Fruit fly (Drosophila melanogaster): ENCODE measurements around the gene CG8236.
A peak's percentile ranks its signal among the peaks of the same experiment; 100 is the strongest.

Gene CG8236

DNA sequence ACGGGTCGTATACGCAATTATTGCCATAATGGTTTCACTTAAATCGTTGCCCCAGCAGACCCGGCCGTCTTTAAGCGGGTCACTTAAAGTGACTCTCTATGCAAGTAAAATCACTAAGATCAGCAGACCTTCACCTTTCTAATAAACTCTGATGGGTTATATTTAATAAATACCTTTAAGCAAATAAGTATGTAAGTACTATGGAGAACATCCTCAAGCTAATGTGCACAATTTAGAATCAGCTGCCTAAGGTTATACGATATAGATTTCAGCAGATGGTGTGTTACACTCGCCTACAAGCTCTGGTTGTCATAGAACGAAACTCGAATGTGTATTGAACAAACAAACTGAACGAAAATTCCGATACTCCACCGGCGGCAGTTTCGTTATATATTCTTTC lies at the start of gene CG8236:
CG8236 (plus strand) TSS at position 301 of the 400 bp plus-strand sequence.
- no peak for TF ChIP-seq EcR (GFP tag; optimal IDR thresholded peaks at IDR 0.05)

DNA sequence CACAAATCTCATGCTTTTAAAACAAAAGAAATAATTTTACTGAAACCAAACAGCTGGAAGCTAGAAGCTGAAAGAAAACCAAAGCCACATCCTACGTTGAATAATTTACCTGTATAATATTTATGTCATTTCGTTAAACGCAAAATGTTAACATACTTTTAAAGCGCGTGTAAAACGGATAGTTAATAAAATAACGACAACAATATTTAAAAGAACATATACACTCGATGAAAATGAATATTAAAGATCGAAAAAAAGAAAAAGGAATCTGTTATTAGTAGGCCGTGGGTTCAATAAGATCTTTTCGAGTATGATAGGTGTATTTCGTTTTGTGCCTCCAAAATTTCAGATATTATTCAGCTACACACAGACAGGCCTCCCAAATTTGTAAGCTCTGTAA lies 48.1 kb upstream of the CG8236 start, which contains the start of gene CG8136:
CG8136 (plus strand) TSS at position 301 of the 400 bp plus-strand sequence.
- TF ChIP-seq CG8478 (optimal IDR thresholded peaks at IDR 0.05) (no peak), Dll (optimal IDR thresholded peaks at IDR 0.05) (no peak), psq (optimal IDR thresholded peaks at IDR 0.05) (no peak), pan (optimal IDR thresholded peaks at IDR 0.05) (no peak), usp (GFP tag; optimal IDR thresholded peaks at IDR 0.05) (no peak), EcR (GFP tag; optimal IDR thresholded peaks at IDR 0.05) (no peak)

DNA sequence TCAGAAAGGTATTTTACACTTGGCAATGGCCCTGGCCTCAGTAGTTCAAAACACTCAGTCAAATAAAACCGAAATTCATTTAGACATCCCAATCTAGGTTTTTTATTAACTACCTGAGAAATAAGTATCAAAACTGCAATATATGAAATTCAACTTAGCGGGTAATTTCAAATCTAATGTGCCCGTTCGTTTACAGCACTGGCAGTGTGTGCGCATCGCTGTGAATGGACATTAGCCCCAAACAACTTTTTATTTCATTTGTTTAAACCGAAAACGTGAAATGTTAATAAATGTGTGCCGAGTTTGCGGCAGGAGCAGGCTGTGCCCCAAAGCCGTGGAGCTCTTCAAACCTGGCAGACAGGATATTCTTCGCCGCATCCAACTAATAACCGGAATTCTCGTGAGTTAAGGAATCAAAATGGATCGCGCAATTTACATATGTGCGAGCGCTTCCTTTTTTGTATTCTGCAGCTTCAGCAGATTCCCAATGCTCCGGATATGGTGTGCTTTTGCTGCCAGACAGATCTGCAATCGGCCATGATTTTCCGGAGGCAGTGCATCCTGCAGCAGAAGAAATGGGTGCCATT lies 46.1 kb upstream of the CG8236 start, which contains the start of gene nom:
nom (plus strand) TSS at position 213 of the 587 bp plus-strand sequence.
- no peak for TF ChIP-seq psq (optimal IDR thresholded peaks at IDR 0.05)
- TF ChIP-seq CG8478 (optimal IDR thresholded peaks at IDR 0.05) = no peak
- TF ChIP-seq EcR (GFP tag; optimal IDR thresholded peaks at IDR 0.05) = no peak
- no peak for TF ChIP-seq usp (GFP tag; optimal IDR thresholded peaks at IDR 0.05)
- no peak for TF ChIP-seq Dll (optimal IDR thresholded peaks at IDR 0.05)
- no peak for TF ChIP-seq pan (optimal IDR thresholded peaks at IDR 0.05)

DNA sequence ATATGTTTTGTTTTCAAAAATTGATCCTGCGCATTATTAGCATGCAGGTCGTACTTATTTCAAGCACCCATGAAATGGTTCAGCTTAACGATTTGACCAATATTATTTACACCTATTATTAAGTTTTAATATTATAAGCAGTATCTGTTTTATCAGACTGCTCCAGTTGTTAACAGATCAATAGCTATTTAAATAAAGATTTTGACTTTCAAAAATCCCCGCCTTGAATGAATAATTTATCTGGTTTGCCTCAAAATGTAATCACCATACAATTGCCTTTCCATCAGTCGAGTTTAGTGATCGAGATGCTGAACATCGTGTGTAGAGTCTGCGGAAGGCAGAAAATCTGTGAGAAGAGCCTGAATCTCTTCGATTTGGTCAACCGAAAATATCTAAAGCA lies 44.0 kb upstream of the CG8236 start, which contains the start of gene ouib:
ouib (plus strand) TSS at position 301 of the 400 bp plus-strand sequence.
- TF ChIP-seq CG8478 (optimal IDR thresholded peaks at IDR 0.05) = no peak
- TF ChIP-seq EcR (GFP tag; optimal IDR thresholded peaks at IDR 0.05) = no peak
- TF ChIP-seq psq (optimal IDR thresholded peaks at IDR 0.05) = no peak
- TF ChIP-seq usp (GFP tag; optimal IDR thresholded peaks at IDR 0.05) = no peak
- no peak for TF ChIP-seq pan (optimal IDR thresholded peaks at IDR 0.05)
- no peak for TF ChIP-seq Dll (optimal IDR thresholded peaks at IDR 0.05)

DNA sequence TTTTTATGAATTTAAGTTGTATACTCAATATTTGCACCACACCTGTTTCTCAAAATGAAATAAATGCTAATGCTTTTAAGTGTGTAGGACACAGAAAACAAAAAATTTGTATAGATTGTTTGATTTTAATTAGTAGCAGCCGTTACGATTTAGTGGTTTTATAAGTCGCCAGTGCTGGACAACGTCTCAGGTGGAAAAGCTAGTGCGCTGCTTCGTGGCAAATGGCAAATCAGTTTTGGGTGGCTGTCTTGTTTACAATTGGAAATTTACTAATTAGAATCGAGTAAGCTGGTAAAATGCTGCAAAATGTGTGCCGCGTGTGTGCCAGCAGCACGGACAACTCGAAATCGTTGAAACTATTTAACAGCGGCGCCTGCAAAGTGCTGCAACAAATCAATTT lies 42.6 kb upstream of the CG8236 start, which contains the start of gene CG8159:
CG8159 (plus strand) TSS at position 223 of the 400 bp plus-strand sequence.
- TF ChIP-seq Dll (optimal IDR thresholded peaks at IDR 0.05) (no peak), psq (optimal IDR thresholded peaks at IDR 0.05) (no peak), usp (GFP tag; optimal IDR thresholded peaks at IDR 0.05) (no peak), CG8478 (optimal IDR thresholded peaks at IDR 0.05) (no peak), EcR (GFP tag; optimal IDR thresholded peaks at IDR 0.05) (no peak), pan (optimal IDR thresholded peaks at IDR 0.05) (no peak)

DNA sequence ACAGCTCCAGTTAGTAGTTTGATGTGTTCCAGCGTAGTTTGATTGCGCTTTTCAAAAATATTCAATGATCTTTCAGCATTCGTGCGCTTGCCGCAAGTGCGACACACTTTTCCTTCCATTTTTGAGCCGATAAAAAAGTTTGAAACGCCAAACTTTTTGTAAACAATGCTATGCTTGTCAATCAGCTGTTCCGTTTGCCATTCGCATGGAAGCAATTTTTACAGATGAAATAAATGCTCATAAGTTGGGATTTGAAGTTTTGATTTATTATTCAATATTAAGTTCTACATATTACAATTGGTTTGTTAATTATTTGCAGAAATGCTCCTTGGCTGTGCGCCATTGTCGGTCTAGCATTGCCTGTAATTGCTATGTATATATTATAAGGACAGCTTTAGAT lies 39.7 kb upstream of the CG8236 start, which contains the start of gene ranshi:
ranshi (minus strand) TSS at position 152 of the 400 bp plus-strand sequence.
- no peak for TF ChIP-seq psq (optimal IDR thresholded peaks at IDR 0.05)
- TF ChIP-seq Dll (optimal IDR thresholded peaks at IDR 0.05) = no peak
- TF ChIP-seq CG8478 (optimal IDR thresholded peaks at IDR 0.05) = no peak
- TF ChIP-seq usp (GFP tag; optimal IDR thresholded peaks at IDR 0.05) = no peak
- no peak for TF ChIP-seq pan (optimal IDR thresholded peaks at IDR 0.05)
- TF ChIP-seq EcR (GFP tag; optimal IDR thresholded peaks at IDR 0.05) = no peak

DNA sequence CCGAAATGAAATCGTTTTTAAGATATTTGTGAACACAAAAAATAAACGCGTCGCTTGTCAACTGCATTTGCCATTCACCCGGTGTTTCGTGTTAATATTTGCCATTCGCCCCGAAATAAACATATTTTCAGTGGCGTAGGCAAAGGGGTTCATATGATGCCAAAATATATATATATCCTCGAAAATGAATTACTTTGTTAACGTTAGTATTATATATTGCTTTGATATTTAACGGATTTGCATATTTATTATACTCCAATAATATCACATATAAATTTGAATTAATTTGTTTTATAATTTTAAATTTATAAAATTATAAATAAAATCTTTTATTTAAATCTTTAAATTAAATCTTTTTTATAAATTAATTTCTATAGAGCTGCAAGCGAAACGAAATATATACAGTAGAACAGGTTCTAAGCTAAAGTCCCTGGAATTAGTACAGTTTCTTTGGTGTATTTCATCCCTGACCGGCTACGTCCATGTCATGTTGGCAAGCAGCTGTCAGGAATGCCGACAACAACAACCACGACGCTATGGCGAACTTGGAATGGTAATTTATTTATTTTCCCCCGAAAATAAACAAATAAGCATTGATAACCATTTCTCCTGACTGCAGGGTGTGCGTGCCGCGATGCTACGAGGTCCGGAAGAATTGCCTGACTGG lies 37.5 kb upstream of the CG8236 start, which contains the start of the genes M1BP and CG8202:
M1BP (minus strand) TSS at position 102 of the 667 bp plus-strand sequence.
CG8202 (plus strand) TSS at position 495 of the 667 bp plus-strand sequence.
- TF ChIP-seq pan (optimal IDR thresholded peaks at IDR 0.05) (no peak), CG8478 (optimal IDR thresholded peaks at IDR 0.05) (no peak), Dll (optimal IDR thresholded peaks at IDR 0.05) (no peak)

DNA sequence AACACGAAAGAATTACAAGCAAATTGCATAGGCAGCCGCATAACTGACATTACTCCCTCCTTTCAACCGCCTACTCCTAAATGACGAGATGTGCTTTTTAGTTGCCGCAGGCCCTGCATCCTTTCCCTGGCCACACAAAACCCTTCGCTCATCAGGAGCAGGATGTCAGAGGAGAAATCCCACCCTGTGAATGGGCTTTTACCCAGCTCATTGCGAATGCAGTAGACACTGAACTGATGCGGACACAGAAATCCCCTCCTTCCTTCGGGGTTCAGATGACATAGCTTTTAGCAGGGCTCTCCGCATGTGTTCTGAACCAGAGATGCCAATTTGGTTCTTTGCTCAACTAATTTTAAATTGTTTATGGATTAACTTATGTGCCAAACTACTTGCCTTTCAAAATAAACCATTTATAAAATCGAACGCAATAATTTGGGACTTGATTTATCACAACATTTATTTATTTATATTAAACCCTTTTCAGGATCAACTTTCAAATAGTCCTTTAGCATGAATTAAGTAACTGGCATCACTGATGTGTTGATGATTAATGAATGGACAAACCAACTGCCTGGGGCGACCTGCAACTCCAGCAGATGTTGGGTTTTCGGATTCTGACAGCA lies 29.9 kb upstream of the CG8236 start:
- TF ChIP-seq usp (GFP tag; optimal IDR thresholded peaks at IDR 0.05) (no peak), EcR (GFP tag; optimal IDR thresholded peaks at IDR 0.05) (no peak), CG8478 (optimal IDR thresholded peaks at IDR 0.05) (no peak), psq (optimal IDR thresholded peaks at IDR 0.05) (no peak), Dll (optimal IDR thresholded peaks at IDR 0.05) (no peak), pan (optimal IDR thresholded peaks at IDR 0.05) (no peak)

DNA sequence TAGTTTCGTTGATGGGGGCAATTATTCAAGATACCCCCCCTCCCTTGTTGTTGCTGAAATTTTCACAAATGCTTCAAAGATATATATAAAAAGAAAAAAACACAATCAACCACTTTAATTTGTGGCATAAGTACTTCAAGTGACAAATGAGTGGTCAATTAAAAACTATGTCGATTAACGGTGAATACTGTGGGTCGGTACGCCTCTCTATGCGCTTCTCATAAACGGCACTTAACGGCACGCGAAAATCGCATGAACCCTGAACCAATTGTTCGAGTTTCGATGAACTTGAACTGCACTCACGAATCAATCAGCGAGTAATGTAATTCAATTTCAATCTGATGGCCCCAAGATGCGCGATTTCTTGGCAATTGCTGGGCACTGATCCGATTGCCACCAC lies 29.1 kb upstream of the CG8236 start:
- TF ChIP-seq CG8478 (optimal IDR thresholded peaks at IDR 0.05) (no peak), usp (GFP tag; optimal IDR thresholded peaks at IDR 0.05) (no peak), Dll (optimal IDR thresholded peaks at IDR 0.05) (no peak)

DNA sequence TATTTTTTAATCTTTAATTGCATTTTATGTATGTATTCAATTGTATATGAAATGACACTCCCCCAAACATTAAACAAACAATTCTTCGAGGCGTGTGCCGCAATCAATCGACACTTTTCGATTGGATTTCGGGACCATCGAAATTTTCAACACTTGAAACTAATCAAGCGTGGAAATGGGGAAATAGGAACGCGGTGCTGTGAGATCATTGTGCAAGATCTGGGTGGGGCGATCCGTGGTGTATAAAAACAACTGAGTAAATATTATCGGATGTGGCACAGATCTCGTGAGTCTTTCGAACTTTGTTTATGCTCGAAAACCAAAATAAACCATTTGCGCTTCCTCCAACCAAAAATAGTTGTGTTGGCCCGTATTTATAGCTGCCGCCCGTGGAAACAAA lies 27.9 kb upstream of the CG8236 start:
- TF ChIP-seq pan (optimal IDR thresholded peaks at IDR 0.05) = no peak
- TF ChIP-seq Dll (optimal IDR thresholded peaks at IDR 0.05) = no peak
- no peak for TF ChIP-seq usp (GFP tag; optimal IDR thresholded peaks at IDR 0.05)
- TF ChIP-seq psq (optimal IDR thresholded peaks at IDR 0.05) = no peak
- TF ChIP-seq EcR (GFP tag; optimal IDR thresholded peaks at IDR 0.05) = no peak
- no peak for TF ChIP-seq CG8478 (optimal IDR thresholded peaks at IDR 0.05)

DNA sequence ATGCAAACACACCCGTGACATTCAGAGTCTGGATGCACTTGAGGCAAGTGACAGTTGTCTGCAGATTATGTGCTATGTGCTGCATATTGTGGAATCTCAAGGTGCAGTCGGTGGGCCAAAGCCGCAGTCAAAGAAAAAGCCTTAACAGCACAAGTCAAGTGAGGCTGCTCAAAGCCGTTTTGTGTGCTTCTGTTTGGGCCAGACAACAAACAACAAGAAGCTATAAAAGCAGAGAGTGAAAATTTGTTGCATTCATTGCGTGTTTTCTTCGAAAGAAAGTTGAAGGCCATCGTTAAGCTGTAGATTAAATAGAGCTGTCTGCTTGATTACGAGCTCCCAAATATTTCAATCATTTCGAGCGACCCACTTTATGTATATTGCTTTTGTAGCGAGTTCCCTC lies 27.3 kb upstream of the CG8236 start:
- no peak for TF ChIP-seq usp (GFP tag; optimal IDR thresholded peaks at IDR 0.05)

DNA sequence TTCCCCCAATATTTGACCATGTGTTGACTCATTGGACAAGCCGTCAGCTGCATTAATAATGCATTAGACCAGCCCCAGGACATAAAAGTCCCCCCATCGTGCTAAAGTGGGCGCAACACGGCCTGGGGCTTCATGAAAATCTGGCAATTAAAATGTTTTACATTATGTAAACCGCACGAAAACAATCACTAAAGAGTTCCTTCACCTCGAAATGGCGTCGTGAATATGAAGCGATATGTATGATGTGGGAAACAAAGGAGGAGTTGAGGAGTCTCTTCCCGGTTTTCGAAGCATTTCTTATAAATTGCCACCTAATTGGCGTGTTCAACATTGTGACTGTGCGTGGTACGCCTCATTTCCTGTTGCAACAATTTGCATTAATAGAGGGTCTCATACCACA lies 26.5 kb upstream of the CG8236 start:
- no peak for TF ChIP-seq usp (GFP tag; optimal IDR thresholded peaks at IDR 0.05)
- no peak for TF ChIP-seq Dll (optimal IDR thresholded peaks at IDR 0.05)
- no peak for TF ChIP-seq CG8478 (optimal IDR thresholded peaks at IDR 0.05)
- TF ChIP-seq EcR (GFP tag; optimal IDR thresholded peaks at IDR 0.05) = peak in 1 of 2 experiments; percentile 69
- TF ChIP-seq psq (optimal IDR thresholded peaks at IDR 0.05) = no peak
